Fruit fly (Drosophila melanogaster) whole organism, embryonic: ENCODE results near the gene ND-B18.

Experiments used
- Ada2b ChIP-seq: fragments of 200-800 bp; sonication (Bioruptor generic); IDR thresholded peaks from 2 replicates; pipeline ENCODE4 v1.3.6; 2022; ENCODE audit warnings: missing biosample characterization, missing genetic modification characterization
- Bdp1 ChIP-seq: fragments of 200-800 bp; sonication (Bioruptor generic); optimal IDR thresholded peaks from 3 replicates; lab custom pipeline; 2016; ENCODE audit warnings: missing biosample characterization, missing genetic modification characterization
- Bgb ChIP-seq: fragments of 200-800 bp; sonication (Bioruptor generic); IDR thresholded peaks from 2 replicates; pipeline ENCODE4 v1.3.6; 2022; ENCODE audit warnings: missing biosample characterization, missing genetic modification characterization; ENCODE audit not compliant: partially characterized antibody
- CG12744 ChIP-seq: fragments of 200-800 bp; sonication (Bioruptor generic); optimal IDR thresholded peaks from 2 replicates; lab custom pipeline; 2016; ENCODE audit warnings: missing biosample characterization, missing genetic modification characterization
- CG15073 ChIP-seq: fragments of 200-800 bp; sonication (Bioruptor generic); optimal IDR thresholded peaks from 2 replicates; lab custom pipeline; 2016; ENCODE audit warnings: missing biosample characterization, missing genetic modification characterization
- CG17829 ChIP-seq: fragments of 200-800 bp; optimal IDR thresholded peaks from 2 replicates; lab custom pipeline; 2019; ENCODE audit warnings: missing biosample characterization, mild to moderate bottlenecking, missing genetic modification characterization, moderate library complexity
- CG18262 ChIP-seq: fragments of 200-800 bp; optimal IDR thresholded peaks from 3 replicates; lab custom pipeline; 2019; ENCODE audit warnings: missing biosample characterization, mild to moderate bottlenecking, missing genetic modification characterization, moderate library complexity
- CG30403 ChIP-seq: fragments of 200-800 bp; sonication (Bioruptor generic); optimal IDR thresholded peaks from 3 replicates; lab custom pipeline; 2016; ENCODE audit warnings: missing biosample characterization, missing genetic modification characterization
- CG31441 ChIP-seq: fragments of 200-800 bp; sonication (Bioruptor generic); IDR thresholded peaks from 2 replicates; pipeline ENCODE4 v1.3.6; 2022; ENCODE audit warnings: missing biosample characterization, missing genetic modification characterization
- CG33213 ChIP-seq: fragments of 200-800 bp; sonication (Bioruptor generic); optimal IDR thresholded peaks from 3 replicates; lab custom pipeline; 2016; ENCODE audit warnings: missing biosample characterization, missing genetic modification characterization
- CG4854 ChIP-seq: fragments of 200-800 bp; sonication (Bioruptor generic); optimal IDR thresholded peaks from 2 replicates; lab custom pipeline; 2016; ENCODE audit warnings: missing biosample characterization, missing genetic modification characterization, inconsistent platforms
- CG6272 ChIP-seq: fragments of 200-800 bp; sonication (Bioruptor generic); IDR thresholded peaks from 2 replicates; pipeline ENCODE4 v1.3.6; 2022; ENCODE audit warnings: missing biosample characterization, missing genetic modification characterization
- CG6854 ChIP-seq: fragments of 200-800 bp; sonication (Bioruptor generic); optimal IDR thresholded peaks from 3 replicates; lab custom pipeline; 2017; ENCODE audit warnings: missing biosample characterization, mild to moderate bottlenecking, missing genetic modification characterization
- CG8765 ChIP-seq: fragments of 200-800 bp; sonication (Bioruptor generic); IDR thresholded peaks from 2 replicates; pipeline ENCODE4 v1.3.6; 2022; ENCODE audit warnings: missing biosample characterization, missing genetic modification characterization
- CG9727 ChIP-seq: fragments of 200-800 bp; sonication (Bioruptor generic); optimal IDR thresholded peaks from 3 replicates; lab custom pipeline; 2017; ENCODE audit warnings: missing biosample characterization, mild to moderate bottlenecking, missing genetic modification characterization
- Camta ChIP-seq: fragments of 200-800 bp; sonication (Bioruptor generic); optimal IDR thresholded peaks from 2 replicates; lab custom pipeline; 2016; ENCODE audit warnings: missing biosample characterization, missing genetic modification characterization
- D19A ChIP-seq: fragments of 200-800 bp; optimal IDR thresholded peaks from 3 replicates; lab custom pipeline; 2019; ENCODE audit warnings: missing biosample characterization, mild to moderate bottlenecking, missing genetic modification characterization, moderate library complexity
- Ets65A ChIP-seq: fragments of 200-800 bp; sonication (Bioruptor generic); peaks from one replicate; lab custom pipeline; 2016; ENCODE audit warnings: missing biosample characterization, missing genetic modification characterization
- Ets97D ChIP-seq: fragments of 200-800 bp; sonication (Bioruptor generic); optimal IDR thresholded peaks from 3 replicates; lab custom pipeline; 2016; ENCODE audit warnings: missing biosample characterization, missing genetic modification characterization
- Max ChIP-seq: fragments of 200-800 bp; sonication (Bioruptor generic); optimal IDR thresholded peaks from 2 replicates; lab custom pipeline; 2016; ENCODE audit warnings: missing biosample characterization, mild to moderate bottlenecking, missing genetic modification characterization
- NC2α ChIP-seq: fragments of 200-800 bp; sonication (Bioruptor generic); optimal IDR thresholded peaks from 2 replicates; lab custom pipeline; 2016; ENCODE audit warnings: missing biosample characterization, missing genetic modification characterization
- Oli ChIP-seq: fragments of 200-800 bp; sonication (Bioruptor generic); optimal IDR thresholded peaks from 2 replicates; lab custom pipeline; 2018; ENCODE audit warnings: missing biosample characterization, mild to moderate bottlenecking, missing genetic modification characterization, moderate library complexity
- Sox102F ChIP-seq: fragments of 200-800 bp; sonication (Bioruptor generic); optimal IDR thresholded peaks from 2 replicates; lab custom pipeline; 2018; ENCODE audit warnings: missing biosample characterization, mild to moderate bottlenecking, missing genetic modification characterization, moderate library complexity
- Spps ChIP-seq: fragments of 200-800 bp; sonication (Bioruptor generic); optimal IDR thresholded peaks from 2 replicates; lab custom pipeline; 2018; ENCODE audit warnings: missing biosample characterization, mild to moderate bottlenecking, missing genetic modification characterization
- Sry-δ ChIP-seq: fragments of 200-800 bp; sonication (Bioruptor generic); optimal IDR thresholded peaks from 2 replicates; lab custom pipeline; 2016; ENCODE audit warnings: missing biosample characterization, missing genetic modification characterization
- TFAM ChIP-seq: fragments of 200-800 bp; sonication (Bioruptor generic); optimal IDR thresholded peaks from 2 replicates; lab custom pipeline; 2017; ENCODE audit warnings: missing biosample characterization, missing genetic modification characterization, inconsistent platforms
- ap ChIP-seq: fragments of 200-800 bp; sonication (Bioruptor generic); IDR thresholded peaks from 2 replicates; pipeline ENCODE4 v1.3.6; 2022; ENCODE audit warnings: missing biosample characterization, missing genetic modification characterization
- ato ChIP-seq: fragments of 200-800 bp; sonication (Bioruptor generic); IDR thresholded peaks from 2 replicates; pipeline ENCODE4 v1.3.6; 2022; ENCODE audit warnings: missing biosample characterization, missing genetic modification characterization; ENCODE audit not compliant: partially characterized antibody
- bbx ChIP-seq: fragments of 200-800 bp; sonication (Bioruptor generic); IDR thresholded peaks from 2 replicates; pipeline ENCODE4 v1.3.6; 2022; ENCODE audit warnings: missing biosample characterization, missing genetic modification characterization; ENCODE audit not compliant: partially characterized antibody
- bowl ChIP-seq: fragments of 200-800 bp; sonication (Bioruptor generic); IDR thresholded peaks from 2 replicates; pipeline ENCODE4 v1.3.6; 2022; ENCODE audit warnings: missing biosample characterization, missing genetic modification characterization
- cato ChIP-seq: fragments of 200-800 bp; sonication (Bioruptor generic); optimal IDR thresholded peaks from 2 replicates; lab custom pipeline; 2016; ENCODE audit warnings: missing biosample characterization, missing genetic modification characterization, borderline replicate concordance
- chif ChIP-seq, 2 experiments: fragments of 200-800 bp; sonication (Bioruptor generic); optimal IDR thresholded peaks; 3 replicates each; lab custom pipeline; 2016; ENCODE audit warnings: missing biosample characterization in 2 of 2, missing genetic modification characterization in 2 of 2
- chinmo ChIP-seq: fragments of 200-800 bp; sonication (Bioruptor generic); IDR thresholded peaks from 4 replicates; pipeline ENCODE4 v1.3.6; 2022; ENCODE audit warnings: missing biosample characterization, missing genetic modification characterization; ENCODE audit not compliant: partially characterized antibody
- fd3F ChIP-seq: fragments of 200-800 bp; sonication (Bioruptor generic); optimal IDR thresholded peaks from 2 replicates; lab custom pipeline; 2018; ENCODE audit warnings: missing biosample characterization, mild to moderate bottlenecking, missing genetic modification characterization, moderate library complexity
- fu2 ChIP-seq: fragments of 200-800 bp; sonication (Bioruptor generic); optimal IDR thresholded peaks from 2 replicates; lab custom pipeline; 2016; ENCODE audit warnings: missing biosample characterization, missing genetic modification characterization
- ham ChIP-seq: fragments of 200-800 bp; sonication (Bioruptor generic); IDR thresholded peaks from 2 replicates; pipeline ENCODE4 v1.3.6; 2022; ENCODE audit warnings: missing biosample characterization, missing genetic modification characterization
- hb ChIP-seq: fragments of 200-800 bp; sonication (Bioruptor generic); IDR thresholded peaks from 3 replicates; pipeline ENCODE4 v1.3.6; 2022; ENCODE audit warnings: missing biosample characterization, missing genetic modification characterization; ENCODE audit not compliant: partially characterized antibody
- hbn ChIP-seq: fragments of 200-800 bp; sonication (Bioruptor generic); IDR thresholded peaks from 2 replicates; pipeline ENCODE4 v1.3.6; 2022; ENCODE audit warnings: missing biosample characterization, missing genetic modification characterization; ENCODE audit not compliant: partially characterized antibody
- inv ChIP-seq: fragments of 200-800 bp; sonication (Bioruptor generic); IDR thresholded peaks from 2 replicates; pipeline ENCODE4 v1.3.6; 2022; ENCODE audit warnings: missing biosample characterization, missing genetic modification characterization; ENCODE audit not compliant: partially characterized antibody
- kni ChIP-seq: fragments of 200-800 bp; sonication (Bioruptor generic); optimal IDR thresholded peaks from 3 replicates; lab custom pipeline; 2017; ENCODE audit warnings: mild to moderate bottlenecking, missing biosample characterization, missing genetic modification reagents, missing genetic modification characterization
- pzg ChIP-seq: fragments of 200-800 bp; sonication (Bioruptor generic); optimal IDR thresholded peaks from 3 replicates; lab custom pipeline; 2018; ENCODE audit warnings: missing biosample characterization, mild to moderate bottlenecking, missing genetic modification characterization, moderate library complexity
- rib ChIP-seq: fragments of 200-800 bp; sonication (Bioruptor generic); IDR thresholded peaks from 2 replicates; pipeline ENCODE4 v1.3.6; 2022; ENCODE audit warnings: missing biosample characterization, missing genetic modification characterization
- row ChIP-seq: fragments of 200-800 bp; sonication (Bioruptor generic); IDR thresholded peaks from 3 replicates; pipeline ENCODE4 v1.3.6; 2022; ENCODE audit warnings: missing biosample characterization, missing genetic modification characterization
- scrt ChIP-seq: fragments of 200-800 bp; sonication (Bioruptor generic); optimal IDR thresholded peaks from 2 replicates; lab custom pipeline; 2018; ENCODE audit warnings: missing biosample characterization, mild to moderate bottlenecking, missing genetic modification characterization, moderate library complexity
- stc ChIP-seq: fragments of 200-800 bp; sonication (Bioruptor generic); IDR thresholded peaks from 2 replicates; pipeline ENCODE4 v1.3.6; 2022; ENCODE audit warnings: missing biosample characterization, missing genetic modification characterization
- twi ChIP-seq: fragments of 200-800 bp; optimal IDR thresholded peaks from 2 replicates; lab custom pipeline; 2019; ENCODE audit warnings: missing biosample characterization, mild to moderate bottlenecking, missing genetic modification characterization, moderate library complexity
- tx ChIP-seq: fragments of 200-800 bp; sonication (Bioruptor generic); optimal IDR thresholded peaks from 2 replicates; lab custom pipeline; 2016; ENCODE audit warnings: missing biosample characterization, missing genetic modification characterization
- unpg ChIP-seq: fragments of 200-800 bp; sonication (Bioruptor generic); optimal IDR thresholded peaks from 3 replicates; lab custom pipeline; 2018; ENCODE audit warnings: missing biosample characterization, mild to moderate bottlenecking, missing genetic modification characterization, moderate library complexity
- z ChIP-seq: fragments of 200-800 bp; sonication (Bioruptor generic); IDR thresholded peaks from 3 replicates; pipeline ENCODE4 v1.3.6; 2022; ENCODE audit warnings: missing biosample characterization, missing genetic modification characterization
- zen2 ChIP-seq: fragments of 200-800 bp; sonication (Bioruptor generic); IDR thresholded peaks from 3 replicates; pipeline ENCODE4 v1.3.6; 2022; ENCODE audit warnings: missing biosample characterization, missing genetic modification characterization; ENCODE audit not compliant: partially characterized antibody
- zf30C ChIP-seq: fragments of 200-800 bp; sonication (Bioruptor generic); optimal IDR thresholded peaks from 3 replicates; lab custom pipeline; 2018; ENCODE audit warnings: missing biosample characterization, mild to moderate bottlenecking, missing genetic modification characterization

The ND-B18 gene

dm6 chrX:15022219-15022618, 41.3 kb upstream of the ND-B18 start (continued):
- TF ChIP-seq inv (GFP tag; lab: Robert Waterston, UW) (no peak), chinmo (GFP tag; lab: Robert Waterston, UW) (no peak), bowl (GFP tag; lab: Robert Waterston, UW) (no peak), Camta (peak; percentile 88), CG8765 (GFP tag; lab: Robert Waterston, UW) (peak; percentile 34; the same call in 1 of the 2 replicates), ap (GFP tag; lab: Robert Waterston, UW) (peak; percentile 86), ham (GFP tag; lab: Robert Waterston, UW) (peak; percentile 73), Max (GFP tag; lab: Kevin White, UChicago) (peak; percentile 78), chif (GFP tag; optimal IDR thresholded peaks at IDR 0.05; lab: Kevin White, UChicago) (peak; percentile 82 to 88), D19A (peak; percentile 83), NC2α (peak; percentile 79), zen2 (GFP tag; lab: Robert Waterston, UW) (no peak), CG33213 (GFP tag; lab: Kevin White, UChicago) (peak; percentile 84), pzg (no peak), CG4854 (peak; percentile 71), cato (GFP tag; lab: Kevin White, UChicago) (peak; percentile 72), Sry-δ (GFP tag; lab: Kevin White, UChicago) (peak; percentile 59), ato (GFP tag; lab: Robert Waterston, UW) (no peak), CG31441 (GFP tag; lab: Robert Waterston, UW) (peak; percentile 79), Ets97D (GFP tag; lab: Kevin White, UChicago) (peak; percentile 53), CG15073 (no peak), Sox102F (GFP tag; lab: Kevin White, UChicago) (peak; percentile 92), CG6854 (GFP tag; lab: Kevin White, UChicago) (peak; percentile 67), CG30403 (GFP tag; lab: Kevin White, UChicago) (peak; percentile 86), scrt (GFP tag; lab: Kevin White, UChicago) (peak; percentile 70), fd3F (GFP tag; lab: Kevin White, UChicago) (peak; percentile 79), CG17829 (tag; lab: Kevin White, UChicago) (peak; percentile 88), hb (GFP tag; lab: Robert Waterston, UW) (no peak), bbx (GFP tag; lab: Robert Waterston, UW) (no peak), TFAM (GFP tag; lab: Kevin White, UChicago) (peak; percentile 15), unpg (GFP tag; lab: Kevin White, UChicago) (peak; percentile 89), CG6272 (GFP tag; lab: Robert Waterston, UW) (peak; percentile 56; the same call in 1 of the 2 replicates), CG12744 (GFP tag; lab: Kevin White, UChicago) (peak; percentile 80), CG9727 (GFP tag; lab: Kevin White, UChicago) (peak; percentile 84), Oli (tag; lab: Kevin White, UChicago) (peak; percentile 88), tx (peak; percentile 82), zf30C (GFP tag; lab: Kevin White, UChicago) (peak; percentile 7), hbn (no peak), Bgb (GFP tag; lab: Robert Waterston, UW) (no peak), Bdp1 (peak; percentile 73), rib (peak; percentile 74), row (GFP tag; lab: Robert Waterston, UW) (peak; percentile 90), twi (peak; percentile 61), Ets65A (GFP tag; lab: Kevin White, UChicago) (peak; percentile 98), stc (peak; percentile 85), fu2 (GFP tag; lab: Kevin White, UChicago) (peak; percentile 82), Spps (tag; lab: Kevin White, UChicago) (peak; percentile 70), z (GFP tag; lab: Robert Waterston, UW) (no peak), CG18262 (tag; lab: Kevin White, UChicago) (peak; percentile 89), Ada2b (GFP tag; lab: Robert Waterston, UW) (peak; percentile 82), kni (GFP tag; lab: Kevin White, UChicago) (peak; percentile 44)
